Worm (Caenorhabditis elegans) whole organism, mixed stage, embryonic: ENCODE data around the gene Y76B12C.4.

Experiments
- M03D4.4 ChIP-seq: sonication (generic microtip); optimal IDR thresholded peaks from 2 replicates; lab custom pipeline; 2017; ENCODE audit warnings: mild to moderate bottlenecking, missing genetic modification characterization, missing compliant biosample characterization
- bed-3 ChIP-seq: fragments of 200-800 bp; sonication (Bioruptor generic); optimal IDR thresholded peaks from 3 replicates; lab custom pipeline; 2018; ENCODE audit warnings: mild to moderate bottlenecking, missing genetic modification characterization, moderate library complexity, missing compliant biosample characterization
- blmp-1 ChIP-seq: fragments of 150-350 bp; optimal IDR thresholded peaks from 2 replicates; lab custom pipeline; 2014; ENCODE audit warnings: missing biosample characterization, missing genetic modification characterization
- ceh-39 ChIP-seq: fragments of 150-350 bp; optimal IDR thresholded peaks from 2 replicates; lab custom pipeline; 2014; ENCODE audit warnings: missing biosample characterization, missing genetic modification characterization
- ceh-43 ChIP-seq: fragments of 200-800 bp; sonication (Bioruptor generic); optimal IDR thresholded peaks from 2 replicates; lab custom pipeline; 2018; ENCODE audit warnings: mild to moderate bottlenecking, missing genetic modification characterization, moderate library complexity, missing compliant biosample characterization
- ces-1 ChIP-seq: fragments of 150-350 bp; optimal IDR thresholded peaks from 2 replicates; lab custom pipeline; 2014; ENCODE audit warnings: missing biosample characterization, missing genetic modification reagents, missing genetic modification characterization
- cnd-1 ChIP-seq: fragments of 200-800 bp; sonication (Bioruptor generic); optimal IDR thresholded peaks from 2 replicates; lab custom pipeline; 2018; ENCODE audit warnings: mild to moderate bottlenecking, missing genetic modification characterization, missing compliant biosample characterization
- drap-1 ChIP-seq: fragments of 200-800 bp; sonication (Bioruptor generic); optimal IDR thresholded peaks from 3 replicates; lab custom pipeline; 2018; ENCODE audit warnings: mild to moderate bottlenecking, missing genetic modification characterization, missing compliant biosample characterization
- elt-1 ChIP-seq: sonication (generic microtip); optimal IDR thresholded peaks from 2 replicates; lab custom pipeline; 2017; ENCODE audit warnings: missing genetic modification characterization, mild to moderate bottlenecking, missing compliant biosample characterization, antibody characterized with exemption, moderate library complexity, borderline replicate concordance; ENCODE audit not compliant: insufficient read depth
- elt-3 ChIP-seq: fragments of 150-350 bp; optimal IDR thresholded peaks from 2 replicates; lab custom pipeline; 2014; ENCODE audit warnings: missing biosample characterization, missing genetic modification characterization
- flh-1 ChIP-seq: fragments of 200-800 bp; sonication (Bioruptor generic); optimal IDR thresholded peaks from 2 replicates; lab custom pipeline; 2018; ENCODE audit warnings: mild to moderate bottlenecking, missing genetic modification characterization, moderate library complexity, missing compliant biosample characterization
- ham-2 ChIP-seq: fragments of 200-800 bp; sonication (Bioruptor generic); optimal IDR thresholded peaks from 2 replicates; lab custom pipeline; 2018; ENCODE audit warnings: mild to moderate bottlenecking, missing genetic modification characterization, missing compliant biosample characterization
- hlh-1 ChIP-seq: fragments of 150-350 bp; optimal IDR thresholded peaks from 2 replicates; lab custom pipeline; 2014; ENCODE audit warnings: missing biosample characterization, missing genetic modification reagents, missing genetic modification characterization
- lsy-2 ChIP-seq: fragments of 150-350 bp; optimal IDR thresholded peaks from 2 replicates; lab custom pipeline; 2014; ENCODE audit warnings: missing biosample characterization, missing genetic modification characterization
- mab-5 ChIP-seq: fragments of 150-350 bp; optimal IDR thresholded peaks from 2 replicates; lab custom pipeline; 2014; ENCODE audit warnings: missing biosample characterization, missing genetic modification characterization
- mep-1 ChIP-seq: fragments of 150-350 bp; optimal IDR thresholded peaks from 2 replicates; lab custom pipeline; 2017; ENCODE audit warnings: missing biosample characterization, missing genetic modification reagents, missing genetic modification characterization, inconsistent platforms
- mls-2 ChIP-seq: sonication (generic microtip); optimal IDR thresholded peaks from 2 replicates; lab custom pipeline; 2016; ENCODE audit warnings: mild to moderate bottlenecking, missing genetic modification characterization, moderate library complexity, missing compliant biosample characterization
- nhr-12 ChIP-seq: fragments of 150-350 bp; optimal IDR thresholded peaks from 2 replicates; lab custom pipeline; 2014; ENCODE audit warnings: missing biosample characterization, missing genetic modification characterization
- nhr-2 ChIP-seq: fragments of 150-350 bp; optimal IDR thresholded peaks from 2 replicates; lab custom pipeline; 2014; ENCODE audit warnings: missing biosample characterization, missing genetic modification characterization
- nhr-237 ChIP-seq: fragments of 150-350 bp; optimal IDR thresholded peaks from 2 replicates; lab custom pipeline; 2014; ENCODE audit warnings: missing biosample characterization, missing genetic modification characterization
- nhr-28 ChIP-seq: fragments of 150-350 bp; optimal IDR thresholded peaks from 2 replicates; lab custom pipeline; 2014; ENCODE audit warnings: missing biosample characterization, missing genetic modification characterization
- nhr-76 ChIP-seq: sonication (generic microtip); optimal IDR thresholded peaks from 2 replicates; lab custom pipeline; 2017; ENCODE audit warnings: missing biosample characterization, missing genetic modification characterization
- pha-4 ChIP-seq: fragments of 150-350 bp; optimal IDR thresholded peaks from 2 replicates; lab custom pipeline; 2018; ENCODE audit warnings: missing biosample characterization, missing genetic modification reagents, missing genetic modification characterization
- sem-2 ChIP-seq: fragments of 200-800 bp; sonication (Bioruptor generic); optimal IDR thresholded peaks from 2 replicates; lab custom pipeline; 2018; ENCODE audit warnings: mild to moderate bottlenecking, missing genetic modification characterization, missing compliant biosample characterization
- snpc-4 ChIP-seq: fragments of 150-350 bp; optimal IDR thresholded peaks from 2 replicates; lab custom pipeline; 2014; ENCODE audit warnings: missing biosample characterization, missing genetic modification characterization
- sptf-1 ChIP-seq: sonication (generic microtip); optimal IDR thresholded peaks from 2 replicates; lab custom pipeline; 2017; ENCODE audit warnings: mild to moderate bottlenecking, missing genetic modification characterization, moderate library complexity, missing compliant biosample characterization
- tbx-8 ChIP-seq: fragments of 200-800 bp; sonication (Bioruptor generic); optimal IDR thresholded peaks from 2 replicates; lab custom pipeline; 2018; ENCODE audit warnings: mild to moderate bottlenecking, missing genetic modification characterization, moderate library complexity, missing compliant biosample characterization
- unc-120 ChIP-seq: sonication (generic microtip); optimal IDR thresholded peaks from 2 replicates; lab custom pipeline; 2017; ENCODE audit warnings: missing genetic modification characterization, missing compliant biosample characterization; ENCODE audit not compliant: poor library complexity, severe bottlenecking
- unc-39 ChIP-seq: fragments of 150-350 bp; optimal IDR thresholded peaks from 2 replicates; lab custom pipeline; 2014; ENCODE audit warnings: missing biosample characterization, missing genetic modification characterization
- unc-62 ChIP-seq: fragments of 150-350 bp; optimal IDR thresholded peaks from 2 replicates; lab custom pipeline; 2014; ENCODE audit warnings: missing biosample characterization, missing genetic modification reagents, missing genetic modification characterization
- zip-8 ChIP-seq: fragments of 150-350 bp; optimal IDR thresholded peaks from 2 replicates; lab custom pipeline; 2014; ENCODE audit warnings: missing biosample characterization, missing genetic modification characterization
- ztf-11 ChIP-seq: fragments of 150-350 bp; optimal IDR thresholded peaks from 2 replicates; lab custom pipeline; 2014; ENCODE audit warnings: missing biosample characterization, missing genetic modification characterization

The Y76B12C.4 gene

ce11 chrIV:1965135-1965534 is 7.0 kb downstream of the Y76B12C.4 start, which contains the start of gene Y48A5A.1:
Y48A5A.1 (plus strand) TSS chrIV:1965481.
- TF ChIP-seq sem-2 = no peak
- no peak for TF ChIP-seq M03D4.4 (tag; lab: Kevin White, UChicago)
- TF ChIP-seq unc-120 (tag; lab: Kevin White, UChicago) = no peak
- TF ChIP-seq drap-1 (GFP tag; lab: Kevin White, UChicago) = no peak
- no peak for TF ChIP-seq ceh-39 (tag; lab: Kevin White, UChicago)
- no peak for TF ChIP-seq nhr-76 (tag; lab: Kevin White, UChicago)
- no peak for TF ChIP-seq unc-39 (tag; lab: Kevin White, UChicago)
- no peak for TF ChIP-seq sptf-1
- TF ChIP-seq pha-4 (tag; lab: Kevin White, UChicago) = no peak
- no peak for TF ChIP-seq bed-3
- no peak for TF ChIP-seq nhr-28 (tag; lab: Kevin White, UChicago)
- TF ChIP-seq nhr-2 (tag; lab: Kevin White, UChicago) = no peak
- TF ChIP-seq zip-8 = no peak
- TF ChIP-seq ham-2 (GFP tag; lab: Kevin White, UChicago) = no peak
- TF ChIP-seq cnd-1 = no peak
- TF ChIP-seq ceh-43 (GFP tag; lab: Kevin White, UChicago) = no peak

- TF ChIP-seq unc-120 (tag; lab: Kevin White, UChicago) = no peak
- no peak for TF ChIP-seq snpc-4 (tag; lab: Kevin White, UChicago)
- TF ChIP-seq hlh-1 (tag; lab: Kevin White, UChicago) = no peak
- TF ChIP-seq nhr-76 (tag; lab: Kevin White, UChicago) = no peak
- no peak for TF ChIP-seq ceh-43 (GFP tag; lab: Kevin White, UChicago)
- no peak for TF ChIP-seq mep-1
- TF ChIP-seq mab-5 = no peak
- no peak for TF ChIP-seq elt-3 (tag; lab: Kevin White, UChicago)
- TF ChIP-seq ztf-11 = no peak
- no peak for TF ChIP-seq cnd-1
- TF ChIP-seq sem-2 = no peak
- no peak for TF ChIP-seq ces-1
Observed at ce11 chrIV:1964057-1964456, 8.1 kb downstream of the Y76B12C.4 start.

- TF ChIP-seq unc-120 (tag; lab: Kevin White, UChicago) (no peak), snpc-4 (tag; lab: Kevin White, UChicago) (no peak), mep-1 (no peak), hlh-1 (tag; lab: Kevin White, UChicago) (no peak), pha-4 (tag; lab: Kevin White, UChicago) (no peak), ces-1 (no peak), ztf-11 (no peak), elt-3 (tag; lab: Kevin White, UChicago) (no peak)
Observed at ce11 chrIV:1963247-1963646, 8.9 kb downstream of the Y76B12C.4 start, which contains the start of gene ulp-3. ulp-3 (plus strand) TSS chrIV:1963634.

ce11 chrIV:1959554-1959953 is 12.6 kb downstream of the Y76B12C.4 start, which contains the start of gene tdpo-1:
tdpo-1 (plus strand) TSS chrIV:1959854.
- TF ChIP-seq ceh-39 (tag; lab: Kevin White, UChicago) = no peak
- TF ChIP-seq mls-2 (tag; lab: Kevin White, UChicago) = no peak
- TF ChIP-seq snpc-4 (tag; lab: Kevin White, UChicago) = no peak
- TF ChIP-seq mab-5 = no peak
- TF ChIP-seq nhr-76 (tag; lab: Kevin White, UChicago) = no peak
- no peak for TF ChIP-seq drap-1 (GFP tag; lab: Kevin White, UChicago)
- TF ChIP-seq sptf-1 = no peak
- TF ChIP-seq unc-39 (tag; lab: Kevin White, UChicago) = no peak
- no peak for TF ChIP-seq nhr-12 (tag; lab: Kevin White, UChicago)
- no peak for TF ChIP-seq lsy-2
- TF ChIP-seq elt-3 (tag; lab: Kevin White, UChicago) = no peak
- TF ChIP-seq mep-1 = no peak
- no peak for TF ChIP-seq zip-8
- no peak for TF ChIP-seq blmp-1 (tag; lab: Kevin White, UChicago)
- TF ChIP-seq tbx-8 (GFP tag; lab: Kevin White, UChicago) = no peak
- no peak for TF ChIP-seq nhr-2 (tag; lab: Kevin White, UChicago)
- TF ChIP-seq nhr-237 (tag; lab: Kevin White, UChicago) = no peak
- no peak for TF ChIP-seq unc-62
- TF ChIP-seq flh-1 (GFP tag; lab: Kevin White, UChicago) = no peak
- TF ChIP-seq ces-1 = no peak
- TF ChIP-seq, all 35 proteins: peak for 0

- no peak for TF ChIP-seq ceh-43 (GFP tag; lab: Kevin White, UChicago)
- no peak for TF ChIP-seq ztf-11
- no peak for TF ChIP-seq lsy-2
- TF ChIP-seq bed-3 = no peak
- TF ChIP-seq nhr-237 (tag; lab: Kevin White, UChicago) = no peak
- no peak for TF ChIP-seq mab-5
- no peak for TF ChIP-seq cnd-1
- no peak for TF ChIP-seq pha-4 (tag; lab: Kevin White, UChicago)
- TF ChIP-seq zip-8 = no peak
- no peak for TF ChIP-seq nhr-2 (tag; lab: Kevin White, UChicago)
- TF ChIP-seq blmp-1 (tag; lab: Kevin White, UChicago) = no peak
- no peak for TF ChIP-seq mep-1
- TF ChIP-seq elt-1 (tag; lab: Kevin White, UChicago) = no peak
- TF ChIP-seq ces-1 = no peak
- no peak for TF ChIP-seq unc-120 (tag; lab: Kevin White, UChicago)
- TF ChIP-seq flh-1 (GFP tag; lab: Kevin White, UChicago) = no peak
- TF ChIP-seq unc-39 (tag; lab: Kevin White, UChicago) = no peak
- TF ChIP-seq nhr-12 (tag; lab: Kevin White, UChicago) = no peak
- no peak for TF ChIP-seq nhr-76 (tag; lab: Kevin White, UChicago)
Observed at ce11 chrIV:1956411-1956810, 15.8 kb downstream of the Y76B12C.4 start, which contains the start of gene F52C12.6. F52C12.6 (plus strand) TSS chrIV:1956711.
